Worm (Caenorhabditis elegans) whole organism, mixed stage, embryonic: ENCODE data around the gene ZK666.12.

Experiments used
- M03D4.4 ChIP-seq: sonication (generic microtip); optimal IDR thresholded peaks from 2 replicates; lab custom pipeline; 2017; ENCODE audit warnings: mild to moderate bottlenecking, missing genetic modification characterization, missing compliant biosample characterization
- blmp-1 ChIP-seq: fragments of 150-350 bp; optimal IDR thresholded peaks from 2 replicates; lab custom pipeline; 2014; ENCODE audit warnings: missing biosample characterization, missing genetic modification characterization
- ceh-39 ChIP-seq: fragments of 150-350 bp; optimal IDR thresholded peaks from 2 replicates; lab custom pipeline; 2014; ENCODE audit warnings: missing biosample characterization, missing genetic modification characterization
- ces-1 ChIP-seq: fragments of 150-350 bp; optimal IDR thresholded peaks from 2 replicates; lab custom pipeline; 2014; ENCODE audit warnings: missing biosample characterization, missing genetic modification reagents, missing genetic modification characterization
- elt-3 ChIP-seq: fragments of 150-350 bp; optimal IDR thresholded peaks from 2 replicates; lab custom pipeline; 2014; ENCODE audit warnings: missing biosample characterization, missing genetic modification characterization
- hlh-1 ChIP-seq: fragments of 150-350 bp; optimal IDR thresholded peaks from 2 replicates; lab custom pipeline; 2014; ENCODE audit warnings: missing biosample characterization, missing genetic modification reagents, missing genetic modification characterization
- lsy-2 ChIP-seq: fragments of 150-350 bp; optimal IDR thresholded peaks from 2 replicates; lab custom pipeline; 2014; ENCODE audit warnings: missing biosample characterization, missing genetic modification characterization
- mab-5 ChIP-seq: fragments of 150-350 bp; optimal IDR thresholded peaks from 2 replicates; lab custom pipeline; 2014; ENCODE audit warnings: missing biosample characterization, missing genetic modification characterization
- mls-2 ChIP-seq: sonication (generic microtip); optimal IDR thresholded peaks from 2 replicates; lab custom pipeline; 2016; ENCODE audit warnings: mild to moderate bottlenecking, missing genetic modification characterization, moderate library complexity, missing compliant biosample characterization
- nhr-28 ChIP-seq: fragments of 150-350 bp; optimal IDR thresholded peaks from 2 replicates; lab custom pipeline; 2014; ENCODE audit warnings: missing biosample characterization, missing genetic modification characterization
- nhr-76 ChIP-seq: sonication (generic microtip); optimal IDR thresholded peaks from 2 replicates; lab custom pipeline; 2017; ENCODE audit warnings: missing biosample characterization, missing genetic modification characterization
- snpc-4 ChIP-seq: fragments of 150-350 bp; optimal IDR thresholded peaks from 2 replicates; lab custom pipeline; 2014; ENCODE audit warnings: missing biosample characterization, missing genetic modification characterization
- unc-62 ChIP-seq: fragments of 150-350 bp; optimal IDR thresholded peaks from 2 replicates; lab custom pipeline; 2014; ENCODE audit warnings: missing biosample characterization, missing genetic modification reagents, missing genetic modification characterization
- ztf-11 ChIP-seq: fragments of 150-350 bp; optimal IDR thresholded peaks from 2 replicates; lab custom pipeline; 2014; ENCODE audit warnings: missing biosample characterization, missing genetic modification characterization

ce11 chrII:10504729-10505128 lies 8.7 kb downstream of the ZK666.12 start:
- no peak for TF ChIP-seq snpc-4
- no peak for TF ChIP-seq ces-1 (GFP tag; lab: Kevin White, UChicago)
- no peak for TF ChIP-seq unc-62 (GFP tag; lab: Kevin White, UChicago)
- no peak for TF ChIP-seq blmp-1 (tag; lab: Kevin White, UChicago)
- no peak for TF ChIP-seq ceh-39
- TF ChIP-seq elt-3 (tag; lab: Kevin White, UChicago): no peak
- no peak for TF ChIP-seq lsy-2 (tag; lab: Kevin White, UChicago)
- no peak for TF ChIP-seq M03D4.4
- no peak for TF ChIP-seq hlh-1 (tag; lab: Kevin White, UChicago)
- TF ChIP-seq nhr-28 (tag; lab: Kevin White, UChicago): no peak
- TF ChIP-seq mab-5 (tag; lab: Kevin White, UChicago): no peak
- no peak for TF ChIP-seq ztf-11
- no peak for TF ChIP-seq mls-2 (tag; lab: Kevin White, UChicago)
- no peak for TF ChIP-seq nhr-76 (tag; lab: Kevin White, UChicago)
